Worm (Caenorhabditis elegans): ENCODE measurements around the gene fbxa-14.

Gene fbxa-14

ce11 chrIII:1279197-1279596, 45.2 kb downstream of the fbxa-14 start (continued):
- TF ChIP-seq nhr-25 (tag; optimal IDR thresholded peaks at IDR 0.05; ENCODE audit: borderline replicate concordance, insufficient read depth) (no peak), dmd-6 (GFP tag; IDR thresholded peaks at IDR 0.05) (peak; percentile 90), nhr-42 (GFP tag; IDR thresholded peaks at IDR 0.05) (no peak), nhr-76 (tag; optimal IDR thresholded peaks at IDR 0.05) (no peak), saeg-2 (GFP tag; IDR thresholded peaks at IDR 0.05) (peak; percentile 58; the same call in 1 of the 2 replicates), cey-2 (tag; optimal IDR thresholded peaks at IDR 0.05; ENCODE audit: borderline replicate concordance, insufficient read depth) (peak; percentile 15), dve-1 (tag; optimal IDR thresholded peaks at IDR 0.05; ENCODE audit: insufficient read depth) (peak; percentile 98), php-3 (GFP tag; IDR thresholded peaks at IDR 0.05) (peak; percentile 97), pqm-1 (tag; optimal IDR thresholded peaks at IDR 0.05) (peak; percentile 99), tra-1 (GFP tag; IDR thresholded peaks at IDR 0.05) (0 out of 2 replicates have a peak, but pooled peaks have one; percentile 33), egl-27 (tag; optimal IDR thresholded peaks at IDR 0.05) (no peak), zip-2 (tag; optimal IDR thresholded peaks at IDR 0.05) (peak; percentile 95), nhr-28 (tag; optimal IDR thresholded peaks at IDR 0.05) (peak; percentile 81), fkh-10 (GFP tag; optimal IDR thresholded peaks at IDR 0.05) (no peak), lin-29 (GFP tag; IDR thresholded peaks at IDR 0.05) (no peak), Y105C5A.15 (GFP tag; IDR thresholded peaks at IDR 0.05) (no peak), daf-19 (GFP tag; conservative IDR thresholded peaks at IDR 0.05) (no peak), lsy-2 (tag; optimal IDR thresholded peaks at IDR 0.05) (peak in 1 of 2 experiments; percentile 49), snpc-1.2 (GFP tag; IDR thresholded peaks at IDR 0.05) (no peak), rbr-2 (tag; optimal IDR thresholded peaks at IDR 0.05) (no peak)

ce11 chrIII:1275513-1275912, 48.9 kb downstream of the fbxa-14 start, which contains the start of gene fbxa-30:
TSS of gene fbxa-30 (minus strand) at chrIII:1275613.
- TF ChIP-seq set-16 (GFP tag; IDR thresholded peaks at IDR 0.05) (no peak), nhr-48 (tag; optimal IDR thresholded peaks at IDR 0.05) (no peak), ceh-62 (tag; optimal IDR thresholded peaks at IDR 0.05) (no peak), dve-1 (tag; optimal IDR thresholded peaks at IDR 0.05; ENCODE audit: insufficient read depth) (no peak), lin-38 (GFP tag; IDR thresholded peaks at IDR 0.05) (no peak), nhr-25 (tag; optimal IDR thresholded peaks at IDR 0.05; ENCODE audit: borderline replicate concordance, insufficient read depth) (no peak), zip-11 (GFP tag; IDR thresholded peaks at IDR 0.05) (no peak), ceh-32 (tag; optimal IDR thresholded peaks at IDR 0.05; ENCODE audit: poor library complexity) (no peak), zfp-2 (tag; optimal IDR thresholded peaks at IDR 0.05) (no peak), nhr-42 (GFP tag; IDR thresholded peaks at IDR 0.05) (no peak), gei-8 (GFP tag; optimal IDR thresholded peaks at IDR 0.05) (no peak), zip-2 (tag; optimal IDR thresholded peaks at IDR 0.05) (no peak), F10B5.3 (tag; optimal IDR thresholded peaks at IDR 0.05) (no peak), jun-1 (tag; optimal IDR thresholded peaks at IDR 0.05) (no peak), hlh-30 (tag; optimal IDR thresholded peaks at IDR 0.05; ENCODE audit: insufficient read depth) (no peak), aha-1 (tag) (no peak), F37D6.2 (tag; optimal IDR thresholded peaks at IDR 0.05) (no peak), ceh-20 (GFP tag; IDR thresholded peaks at IDR 0.05) (no peak)

- no peak for TF ChIP-seq nhr-10 (tag; optimal IDR thresholded peaks at IDR 0.05)
- TF ChIP-seq nhr-77 (tag; optimal IDR thresholded peaks at IDR 0.05), result no peak
- TF ChIP-seq daf-16 (GFP tag; optimal IDR thresholded peaks at IDR 0.05), result no peak
- TF ChIP-seq daf-16 (tag; optimal IDR thresholded peaks at IDR 0.05), result peak; percentile 51
- TF ChIP-seq dve-1 (tag; optimal IDR thresholded peaks at IDR 0.05; ENCODE audit: insufficient read depth), result peak; percentile 12
- peak; percentile 75; the same call in 1 of the 2 replicates for TF ChIP-seq php-3 (GFP tag; IDR thresholded peaks at IDR 0.05)
- TF ChIP-seq pqm-1 (tag; optimal IDR thresholded peaks at IDR 0.05), result peak; percentile 61
- TF ChIP-seq rbr-2 (tag; optimal IDR thresholded peaks at IDR 0.05), result no peak
- no peak for TF ChIP-seq lsy-2 (tag; optimal IDR thresholded peaks at IDR 0.05)
- TF ChIP-seq dmd-6 (GFP tag; IDR thresholded peaks at IDR 0.05), result 0 out of 2 replicates have a peak, but pooled peaks have one; percentile 10
- no peak for TF ChIP-seq ceh-20 (GFP tag; IDR thresholded peaks at IDR 0.05)
- TF ChIP-seq egl-27 (tag; optimal IDR thresholded peaks at IDR 0.05), result no peak
- TF ChIP-seq attf-4 (tag; optimal IDR thresholded peaks at IDR 0.05), result no peak
- no peak for TF ChIP-seq F49E8.2 (tag; optimal IDR thresholded peaks at IDR 0.05; ENCODE audit: borderline replicate concordance)
- no peak for TF ChIP-seq ceh-82 (tag; optimal IDR thresholded peaks at IDR 0.05)
- TF ChIP-seq F44E2.7 (GFP tag; IDR thresholded peaks at IDR 0.05), result no peak
- TF ChIP-seq ctbp-1 (GFP tag; IDR thresholded peaks at IDR 0.05), result no peak
- peak; percentile 49 for TF ChIP-seq nhr-28 (tag; optimal IDR thresholded peaks at IDR 0.05)
- TF ChIP-seq ztf-7 (tag; optimal IDR thresholded peaks at IDR 0.05), result no peak
- no peak for TF ChIP-seq tag-97 (GFP tag; IDR thresholded peaks at IDR 0.05)
- TF ChIP-seq Y75B8A.6 (GFP tag; IDR thresholded peaks at IDR 0.05), result no peak
Observed at ce11 chrIII:1273655-1274328, 50.6 kb downstream of the fbxa-14 start, which contains the start of gene fbxa-29. TSS of gene fbxa-29 (minus strand) at chrIII:1273705.
